Worm (Caenorhabditis elegans): ENCODE results near the gene pfd-4.

The pfd-4 gene

ce11 chrIV:11298154-11299086, 16.6 kb upstream of the pfd-4 start, which contains the start of the genes B0035.15 and dnj-1:
B0035.15 (minus strand) TSS chrIV:11298252.
dnj-1 (plus strand) TSS chrIV:11299036.
- TF ChIP-seq efl-1 (GFP tag; optimal IDR thresholded peaks at IDR 0.05) (no peak), F49E8.2 (tag; optimal IDR thresholded peaks at IDR 0.05; ENCODE audit: insufficient read depth) (no peak), lsl-1 (GFP tag; optimal IDR thresholded peaks at IDR 0.05) (peak; percentile 82), xnd-1 (tag; optimal IDR thresholded peaks at IDR 0.05) (peak; percentile 69), sdz-38 (tag; optimal IDR thresholded peaks at IDR 0.05) (no peak), K12H6.12 (tag; optimal IDR thresholded peaks at IDR 0.05) (no peak), K11D2.4 (GFP tag; IDR thresholded peaks at IDR 0.05) (no peak), attf-5 (GFP tag; optimal IDR thresholded peaks at IDR 0.05) (peak; percentile 56), hrde-1 (tag; optimal IDR thresholded peaks at IDR 0.05; ENCODE audit: borderline replicate concordance) (no peak), cebp-1 (GFP tag; IDR thresholded peaks at IDR 0.05) (no peak), cebp-1 (tag; optimal IDR thresholded peaks at IDR 0.05) (peak; percentile 42), akir-1 (GFP tag; optimal IDR thresholded peaks at IDR 0.05) (no peak), nfya-2 (GFP tag; IDR thresholded peaks at IDR 0.05) (no peak), repo-1 (tag; optimal IDR thresholded peaks at IDR 0.05) (no peak), cebp-2 (GFP tag; IDR thresholded peaks at IDR 0.05) (no peak), unc-130 (GFP tag; optimal IDR thresholded peaks at IDR 0.05) (no peak), snpc-4 (GFP tag; optimal IDR thresholded peaks at IDR 0.05) (no peak), snpc-4 (tag; optimal IDR thresholded peaks at IDR 0.05) (no peak), lag-1 (GFP tag; IDR thresholded peaks at IDR 0.05) (no peak), nfya-1 (tag; optimal IDR thresholded peaks at IDR 0.05; ENCODE audit: borderline replicate concordance, insufficient read depth) (no peak), hmg-20 (GFP tag; IDR thresholded peaks at IDR 0.05) (no peak), madf-6 (GFP tag; IDR thresholded peaks at IDR 0.05) (peak; percentile 78), rcor-1 (GFP tag; IDR thresholded peaks at IDR 0.05) (no peak), B0261.1 (tag; optimal IDR thresholded peaks at IDR 0.05) (no peak), ceh-27 (GFP tag; optimal IDR thresholded peaks at IDR 0.05) (no peak), nhr-90 (tag; optimal IDR thresholded peaks at IDR 0.05) (no peak), dox-1 (GFP tag; IDR thresholded peaks at IDR 0.05) (no peak), Y95B8A.8 (GFP tag; IDR thresholded peaks at IDR 0.05) (no peak), egrh-3 (GFP tag; IDR thresholded peaks at IDR 0.05) (no peak), somi-1 (GFP tag; optimal IDR thresholded peaks at IDR 0.05) (no peak), Y67H2A.10 (GFP tag; conservative IDR thresholded peaks at IDR 0.05) (no peak), snpc-3.4 (tag; optimal IDR thresholded peaks at IDR 0.05) (no peak), aptf-2 (GFP tag; conservative IDR thresholded peaks at IDR 0.05) (no peak), lin-26 (GFP tag; IDR thresholded peaks at IDR 0.05) (no peak), die-1 (tag; optimal IDR thresholded peaks at IDR 0.05) (no peak), tlf-1 (GFP tag; optimal IDR thresholded peaks at IDR 0.05) (no peak), let-526 (GFP tag; IDR thresholded peaks at IDR 0.05) (no peak), ztf-28 (GFP tag; IDR thresholded peaks at IDR 0.05) (no peak), snpc-1.3 (tag; optimal IDR thresholded peaks at IDR 0.05; ENCODE audit: insufficient read depth) (no peak), madf-3 (GFP tag; IDR thresholded peaks at IDR 0.05) (0 out of 2 replicates have a peak, but pooled peaks have one; percentile 19), hmg-1.2 (GFP tag; IDR thresholded peaks at IDR 0.05) (peak; percentile 30; the same call in 1 of the 2 replicates), atf-7 (tag; optimal IDR thresholded peaks at IDR 0.05) (no peak), B0019.2 (GFP tag; conservative IDR thresholded peaks at IDR 0.05) (no peak), ceh-40 (GFP tag; IDR thresholded peaks at IDR 0.05) (no peak), ceh-91 (GFP tag; IDR thresholded peaks at IDR 0.05) (no peak), ztf-3 (GFP tag; optimal IDR thresholded peaks at IDR 0.05) (no peak), Y53F4B.3 (GFP tag; IDR thresholded peaks at IDR 0.05) (no peak)
